Fruit fly (Drosophila melanogaster): Measurements from ENCODE around the gene fd3F.

Gene fd3F

DNA sequence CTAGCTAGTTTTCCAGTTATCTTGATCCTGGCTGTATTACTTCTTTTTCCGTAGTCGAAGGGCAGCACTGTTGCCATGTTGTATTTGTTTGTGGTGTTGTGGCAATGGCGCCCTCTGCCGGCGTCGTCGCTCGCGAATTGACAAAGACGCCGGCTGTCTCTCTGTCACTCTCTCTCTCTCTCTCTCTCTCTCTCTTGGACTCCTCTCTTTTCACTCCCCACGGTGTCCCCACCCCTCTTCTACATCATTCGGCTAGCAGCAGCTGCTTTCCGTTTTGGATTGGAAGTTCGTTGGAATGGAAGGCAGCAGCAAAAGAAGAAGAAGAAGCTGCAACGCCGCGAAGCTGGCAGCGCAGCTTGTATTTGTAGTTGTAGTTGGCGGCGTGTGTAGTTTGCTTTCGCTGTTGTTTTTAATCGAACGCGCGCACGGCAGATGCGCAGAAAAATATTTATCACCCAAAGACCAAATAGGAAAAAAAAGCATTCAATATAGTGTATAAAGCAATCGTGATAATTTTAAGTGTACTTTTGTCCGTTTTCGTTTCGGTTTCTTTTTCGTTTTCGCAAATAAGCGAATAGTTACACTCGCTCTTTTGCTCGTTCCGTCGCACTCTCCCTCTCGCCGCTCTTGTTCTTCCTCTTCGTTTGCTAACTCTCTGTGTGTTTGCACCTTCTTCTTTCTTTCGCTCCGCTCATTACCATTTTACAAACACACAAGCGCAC lies 22.3 kb upstream of the fd3F start (continued):
- TF ChIP-seq cwo (GFP tag; optimal IDR thresholded peaks at IDR 0.05) (peak; percentile 46), Meics (GFP tag; optimal IDR thresholded peaks at IDR 0.05) (peak; percentile 33), nerfin-1 (tag; optimal IDR thresholded peaks at IDR 0.05) (peak; percentile 57), onecut (GFP tag; IDR thresholded peaks at IDR 0.05) (0 out of 2 replicates have a peak, but pooled peaks have one; percentile 21), CG8290 (GFP tag; optimal IDR thresholded peaks at IDR 0.05) (no peak), CG8290 (tag; optimal IDR thresholded peaks at IDR 0.05) (peak in 1 of 2 experiments; percentile 10), Myb (GFP tag; optimal IDR thresholded peaks at IDR 0.05) (peak; percentile 10), yki (optimal IDR thresholded peaks at IDR 0.05) (peak; percentile 77), gt (GFP tag; IDR thresholded peaks at IDR 0.05) (no peak), NfI (GFP tag; optimal IDR thresholded peaks at IDR 0.05) (no peak), CG16813 (GFP tag; IDR thresholded peaks at IDR 0.05; ENCODE audit: partially characterized antibody) (no peak), Rfx (GFP tag; IDR thresholded peaks at IDR 0.05) (0 out of 2 replicates have a peak, but pooled peaks have one; percentile 21), BtbVII (GFP tag; optimal IDR thresholded peaks at IDR 0.05) (peak; percentile 2), ara (GFP tag; IDR thresholded peaks at IDR 0.05) (no peak), nom (GFP tag; optimal IDR thresholded peaks at IDR 0.05) (peak; percentile 74), CG14050 (GFP tag; IDR thresholded peaks at IDR 0.05) (no peak), CG8924 (tag; optimal IDR thresholded peaks at IDR 0.05) (peak; percentile 2), abd-A (tag; optimal IDR thresholded peaks at IDR 0.05) (peak; percentile 18), CG9437 (GFP tag; optimal IDR thresholded peaks at IDR 0.05) (no peak), CG12155 (GFP tag; optimal IDR thresholded peaks at IDR 0.05) (peak; percentile 91), CG13287 (GFP tag; IDR thresholded peaks at IDR 0.05; ENCODE audit: partially characterized antibody) (no peak; the same call in 1 of the 2 replicates), CG10543 (GFP tag; optimal IDR thresholded peaks at IDR 0.05) (peak; percentile 31), Dll (GFP tag; IDR thresholded peaks at IDR 0.05; ENCODE audit: partially characterized antibody) (peak; percentile 35; the same call in 1 of the 4 replicates), fd64A (GFP tag; optimal IDR thresholded peaks at IDR 0.05) (no peak), NC2α (GFP tag; optimal IDR thresholded peaks at IDR 0.05) (no peak), Side (GFP tag; optimal IDR thresholded peaks at IDR 0.05) (peak; percentile 48), Eip74EF (GFP tag; optimal IDR thresholded peaks at IDR 0.05) (peak in 1 of 2 experiments; percentile 32), sna (GFP tag; IDR thresholded peaks at IDR 0.05; ENCODE audit: partially characterized antibody) (no peak), CG7556 (GFP tag; optimal IDR thresholded peaks at IDR 0.05) (no peak), tap (tag; optimal IDR thresholded peaks at IDR 0.05) (peak; percentile 29), HLHmδ (GFP tag; optimal IDR thresholded peaks at IDR 0.05) (no peak), zf30C (GFP tag; optimal IDR thresholded peaks at IDR 0.05) (peak; percentile 65), rib (GFP tag; IDR thresholded peaks at IDR 0.05) (peak; percentile 81), NFAT (GFP tag; IDR thresholded peaks at IDR 0.05) (peak; percentile 2; the same call in 1 of the 2 replicates), dmrt11E (tag; optimal IDR thresholded peaks at IDR 0.05) (no peak), ci (GFP tag; IDR thresholded peaks at IDR 0.05) (peak; percentile 53; the same call in 2 of the 3 replicates), Opbp (GFP tag; IDR thresholded peaks at IDR 0.05; ENCODE audit: partially characterized antibody) (no peak)

DNA sequence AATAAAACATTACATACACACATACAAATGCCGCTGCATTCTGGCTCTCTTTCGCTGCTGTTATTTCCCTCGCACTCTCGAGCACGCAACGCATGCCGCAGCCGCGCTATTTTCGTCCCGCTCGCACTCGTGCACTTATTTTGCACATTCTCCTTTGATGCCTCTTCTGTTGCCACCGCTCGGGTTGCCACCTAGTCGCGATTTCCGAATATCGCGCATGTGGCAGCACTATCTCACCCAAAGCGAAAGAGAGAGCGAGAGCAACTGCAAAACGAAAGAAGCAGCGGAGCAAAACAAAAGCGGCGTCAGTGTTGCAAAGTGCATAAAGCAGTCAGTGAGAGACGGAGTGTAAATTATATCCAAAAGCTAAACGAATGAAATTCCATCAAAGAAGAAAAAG lies 21.2 kb upstream of the fd3F start:
- peak in 1 of 2 experiments; percentile 22 for TF ChIP-seq crp (GFP tag; optimal IDR thresholded peaks at IDR 0.05)
- no peak for TF ChIP-seq CG32767 (GFP tag; IDR thresholded peaks at IDR 0.05)
- TF ChIP-seq rib (GFP tag; IDR thresholded peaks at IDR 0.05): peak; percentile 89
- TF ChIP-seq Sox102F (GFP tag; optimal IDR thresholded peaks at IDR 0.05): no peak
- peak; percentile 93 for TF ChIP-seq CG1832 (GFP tag; optimal IDR thresholded peaks at IDR 0.05)
- no peak for TF ChIP-seq crc (GFP tag; optimal IDR thresholded peaks at IDR 0.05)
- no peak for TF ChIP-seq Gug (GFP tag; IDR thresholded peaks at IDR 0.05)
- peak; percentile 99 for TF ChIP-seq chinmo (GFP tag; IDR thresholded peaks at IDR 0.05; ENCODE audit: partially characterized antibody)
- peak; percentile 77 for TF ChIP-seq CG3163 (GFP tag; optimal IDR thresholded peaks at IDR 0.05)
- peak; percentile 36; the same call in 1 of the 2 replicates for TF ChIP-seq E2f2 (GFP tag; IDR thresholded peaks at IDR 0.05)
- TF ChIP-seq Sry-β (GFP tag; optimal IDR thresholded peaks at IDR 0.05): peak; percentile 58
- peak; percentile 52 for TF ChIP-seq CG12155 (GFP tag; optimal IDR thresholded peaks at IDR 0.05)
- TF ChIP-seq psq (GFP tag; optimal IDR thresholded peaks at IDR 0.05): peak; percentile 99
- peak; percentile 96 for TF ChIP-seq nerfin-1 (tag; optimal IDR thresholded peaks at IDR 0.05)
- TF ChIP-seq Six4 (GFP tag; optimal IDR thresholded peaks at IDR 0.05): no peak
- TF ChIP-seq CG1603 (tag; optimal IDR thresholded peaks at IDR 0.05): peak; percentile 61

Measured in whole organism, embryonic.